Worm (Caenorhabditis elegans): ENCODE results near the gene cyy-1.

DNA sequence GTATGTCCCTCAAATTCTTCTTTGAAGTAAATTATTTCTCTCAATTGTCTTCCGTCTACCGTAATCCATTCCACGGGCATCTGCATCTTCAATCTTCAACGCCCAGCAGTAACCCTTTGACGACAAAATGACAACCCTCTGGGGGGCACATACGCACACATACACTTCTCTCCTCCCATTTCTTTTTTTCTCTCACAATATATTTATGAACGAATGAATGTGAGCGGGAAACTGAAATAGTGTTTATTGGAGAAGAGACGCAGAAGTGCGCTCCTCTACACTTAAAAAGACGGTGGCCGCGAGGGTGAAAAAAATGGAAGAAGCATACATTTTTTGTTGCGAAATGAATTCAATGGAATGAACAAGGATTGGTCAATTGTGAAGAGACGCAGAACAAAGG, 6.3 kb downstream of the cyy-1 start:
- peak; percentile 75 for TF ChIP-seq ceh-31 (tag; optimal IDR thresholded peaks at IDR 0.05)
- no peak for TF ChIP-seq ztf-16 (tag; optimal IDR thresholded peaks at IDR 0.05)
- TF ChIP-seq ama-1 (optimal IDR thresholded peaks at IDR 0.05): no peak

Measured in whole organism, late embryonic.